Worm (Caenorhabditis elegans): ENCODE results near the gene Y43F8B.24.
A peak's percentile ranks its signal among the peaks of the same experiment; 100 is the strongest.

The Y43F8B.24 gene

ce11 chrV:19467574-19467973 is 10.4 kb downstream of the Y43F8B.24 start, which contains the start of gene Y43F8B.23:
TSS of gene Y43F8B.23 (minus strand) at chrV:19467648.
- TF ChIP-seq nhr-77 (tag; optimal IDR thresholded peaks at IDR 0.05) = peak; percentile 26
- TF ChIP-seq nhr-28 (tag; optimal IDR thresholded peaks at IDR 0.05) = peak; percentile 91
- no peak for TF ChIP-seq attf-4 (tag; optimal IDR thresholded peaks at IDR 0.05)
- no peak for TF ChIP-seq ZK546.5 (tag; optimal IDR thresholded peaks at IDR 0.05)
- peak; percentile 27 for TF ChIP-seq hlh-30 (tag; optimal IDR thresholded peaks at IDR 0.05; ENCODE audit: insufficient read depth)
- no peak for TF ChIP-seq dmd-9 (GFP tag; IDR thresholded peaks at IDR 0.05)
- TF ChIP-seq hlh-11 (tag; optimal IDR thresholded peaks at IDR 0.05) = peak; percentile 24
- TF ChIP-seq T20F7.1 (GFP tag; optimal IDR thresholded peaks at IDR 0.05) = peak; percentile 11
- TF ChIP-seq unc-62 (GFP tag; optimal IDR thresholded peaks at IDR 0.05 in 1 of 2) = peak in 1 of 2 experiments; percentile 40
- TF ChIP-seq unc-62 (tag; optimal IDR thresholded peaks at IDR 0.05) = no peak
- peak; percentile 92 for TF ChIP-seq pqm-1 (tag; optimal IDR thresholded peaks at IDR 0.05)
- TF ChIP-seq jun-1 (tag; optimal IDR thresholded peaks at IDR 0.05) = no peak
- TF ChIP-seq fos-1 (tag; optimal IDR thresholded peaks at IDR 0.05) = no peak
- no peak for TF ChIP-seq duxl-1 (tag; optimal IDR thresholded peaks at IDR 0.05; ENCODE audit: poor library complexity)
- TF ChIP-seq nhr-102 (tag; optimal IDR thresholded peaks at IDR 0.05) = no peak
- TF ChIP-seq dve-1 (tag; optimal IDR thresholded peaks at IDR 0.05; ENCODE audit: insufficient read depth) = peak; percentile 61
- TF ChIP-seq dmd-6 (GFP tag; IDR thresholded peaks at IDR 0.05) = peak; percentile 56
- TF ChIP-seq ctbp-1 (GFP tag; IDR thresholded peaks at IDR 0.05) = no peak
- TF ChIP-seq daf-16 (GFP tag; optimal IDR thresholded peaks at IDR 0.05) = no peak
- peak; percentile 11 for TF ChIP-seq daf-16 (tag; optimal IDR thresholded peaks at IDR 0.05)

DNA sequence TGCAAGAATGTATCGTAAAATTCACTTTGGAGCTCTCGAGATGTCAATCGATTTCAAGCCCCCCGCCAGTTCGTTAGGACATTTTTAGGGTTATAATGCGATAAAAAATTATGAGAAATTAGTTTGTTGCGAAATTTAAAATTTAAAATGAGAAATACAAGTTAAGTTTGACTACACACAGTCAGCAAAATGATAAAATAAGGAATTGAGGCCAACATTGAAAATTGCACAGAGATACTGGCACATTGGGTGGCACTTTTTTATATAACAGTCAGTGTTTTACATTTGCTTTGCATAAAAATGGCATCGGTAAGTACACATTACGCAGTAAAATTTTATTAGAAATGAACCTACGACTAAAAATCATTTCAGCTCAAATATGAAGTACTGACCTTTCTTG is 10.9 kb downstream of the Y43F8B.24 start, which contains the start of gene Y43F8B.12:
Y43F8B.12 (plus strand) TSS at position 301 of the 400 bp plus-strand sequence.
- TF ChIP-seq daf-8 (GFP tag; IDR thresholded peaks at IDR 0.05) = no peak
- no peak for TF ChIP-seq egl-43 (GFP tag; IDR thresholded peaks at IDR 0.05)
- no peak for TF ChIP-seq ama-1 (optimal IDR thresholded peaks at IDR 0.05)
- no peak for TF ChIP-seq egl-27 (tag; optimal IDR thresholded peaks at IDR 0.05)
- TF ChIP-seq dmd-6 (GFP tag; IDR thresholded peaks at IDR 0.05) = no peak
- no peak for TF ChIP-seq T26A8.4 (GFP tag; IDR thresholded peaks at IDR 0.05)
- no peak for TF ChIP-seq zfp-3 (GFP tag; conservative IDR thresholded peaks at IDR 0.05)
- no peak for TF ChIP-seq mdl-1 (tag; optimal IDR thresholded peaks at IDR 0.05)
- no peak for TF ChIP-seq daf-19 (GFP tag; conservative IDR thresholded peaks at IDR 0.05)
- TF ChIP-seq dmd-8 (GFP tag; IDR thresholded peaks at IDR 0.05) = no peak

DNA sequence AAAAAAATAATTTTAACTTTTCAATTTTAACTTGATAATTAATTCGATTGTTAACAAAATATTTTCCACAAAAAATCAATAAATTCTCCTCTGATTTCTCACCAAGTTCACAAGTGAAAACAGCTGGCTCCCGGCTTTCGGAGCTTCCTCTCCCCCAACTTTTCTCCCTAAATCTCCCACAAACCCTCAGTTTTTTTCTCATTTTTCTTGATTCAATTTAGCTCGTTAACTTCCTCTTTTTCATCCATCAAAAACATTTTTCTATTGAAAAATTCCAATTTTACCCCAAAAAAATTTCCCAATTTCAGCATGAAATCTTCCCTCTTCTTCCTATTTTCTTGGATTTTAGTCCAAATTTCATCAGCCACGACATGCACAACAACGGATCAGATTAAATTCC is 13.2 kb downstream of the Y43F8B.24 start, which contains the start of gene Y43F8B.11:
Y43F8B.11 (plus strand) TSS at position 301 of the 400 bp plus-strand sequence.
- TF ChIP-seq gei-8 (GFP tag; optimal IDR thresholded peaks at IDR 0.05) (no peak), nhr-111 (GFP tag; optimal IDR thresholded peaks at IDR 0.05) (no peak), nhr-237 (tag; optimal IDR thresholded peaks at IDR 0.05) (no peak), hif-1 (tag; optimal IDR thresholded peaks at IDR 0.05) (no peak), aha-1 (tag) (peak; percentile 62), pqm-1 (tag; optimal IDR thresholded peaks at IDR 0.05) (no peak)

ce11 chrV:19473842-19474514 is 16.8 kb downstream of the Y43F8B.24 start, which contains the start of gene Y43F8B.10:
TSS of gene Y43F8B.10 (plus strand) at chrV:19474464.
- TF ChIP-seq set-16 (GFP tag; IDR thresholded peaks at IDR 0.05) (peak; percentile 52; the same call in 1 of the 2 replicates), lin-39 (tag; optimal IDR thresholded peaks at IDR 0.05) (no peak)

Measured in whole organism, L4 larva.